Worm (Caenorhabditis elegans): ENCODE measurements around the gene C53C11.1.
"Not testable (repeated sequence)": the region's sequence is repeated elsewhere in the genome, so short reads cannot be mapped to it uniquely, and the experiment has no call there.

DNA sequence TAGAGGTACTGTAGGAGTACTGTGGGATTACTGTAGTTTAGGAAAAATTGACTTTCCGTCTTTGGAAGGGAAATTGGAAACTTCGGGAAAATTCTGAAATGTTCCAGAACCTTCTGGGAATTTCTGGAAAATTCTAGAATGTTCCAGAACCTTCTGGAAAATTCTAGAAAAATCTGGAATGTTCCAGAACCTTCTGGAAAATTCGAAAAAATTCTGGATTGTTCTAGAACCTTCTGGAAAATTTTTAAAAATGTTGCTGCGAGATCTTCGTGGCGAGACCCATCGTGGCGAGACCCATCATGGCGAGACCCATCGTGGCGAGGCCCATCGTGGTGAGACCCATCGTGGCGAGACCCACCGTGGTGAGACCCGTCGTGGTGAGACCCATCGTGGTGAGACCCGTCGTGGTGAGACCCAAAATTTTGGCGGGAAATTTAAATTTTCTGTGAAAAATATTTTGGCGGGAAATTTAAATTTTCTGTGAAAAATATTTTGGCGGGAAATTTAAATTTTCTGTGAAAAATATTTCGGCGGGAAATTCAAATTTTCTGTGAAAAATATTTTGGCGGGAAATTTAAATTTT is 29.8 kb upstream of the C53C11.1 start, which contains the start of gene C53C11.4:
- not testable (repeated sequence) for TF ChIP-seq tab-1 (GFP tag; IDR thresholded peaks at IDR 0.05); klf-2 (GFP tag; conservative IDR thresholded peaks at IDR 0.05); T22C8.4 (GFP tag; IDR thresholded peaks at IDR 0.05); ref-1 (GFP tag; conservative IDR thresholded peaks at IDR 0.05)
